Worm (Caenorhabditis elegans): ENCODE measurements around the gene srx-90.

srx-90 gene

DNA sequence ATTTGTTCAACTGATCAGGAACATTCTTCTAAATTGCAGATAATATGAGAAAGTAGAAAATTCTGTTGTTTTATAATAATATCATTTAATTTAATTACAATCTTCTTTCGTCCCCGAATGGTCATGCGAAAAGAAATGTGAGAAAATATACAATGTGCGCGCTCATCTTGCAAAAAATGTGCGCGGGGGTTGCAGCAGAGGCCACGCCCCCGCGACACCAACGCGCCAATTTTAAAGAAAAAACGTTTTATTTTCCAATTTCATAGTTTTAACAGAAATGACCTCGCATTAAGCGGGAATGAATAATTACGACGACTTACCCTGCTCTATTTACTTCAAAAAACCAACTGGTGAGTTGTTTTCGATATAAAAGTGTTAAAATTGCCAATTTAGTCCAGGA is 29.6 kb downstream of the srx-90 start, which contains the start of gene sas-5 (continued):
- TF ChIP-seq mdl-1 (tag; optimal IDR thresholded peaks at IDR 0.05) (peak in 1 of 2 experiments; percentile 55), arid-1 (GFP tag; conservative IDR thresholded peaks at IDR 0.05) (no peak), duxl-1 (tag; optimal IDR thresholded peaks at IDR 0.05; ENCODE audit: poor library complexity) (peak; percentile 88), mep-1 (tag; optimal IDR thresholded peaks at IDR 0.05) (peak; percentile 74), hlh-11 (tag; optimal IDR thresholded peaks at IDR 0.05) (peak; percentile 64), dmd-6 (GFP tag; IDR thresholded peaks at IDR 0.05) (peak; percentile 54; the same call in 1 of the 2 replicates), tra-1 (GFP tag; IDR thresholded peaks at IDR 0.05) (0 out of 2 replicates have a peak, but pooled peaks have one; percentile 20), skn-1 (tag; optimal IDR thresholded peaks at IDR 0.05) (no peak), ces-1 (GFP tag; optimal IDR thresholded peaks at IDR 0.05) (peak; percentile 34), ctbp-1 (GFP tag; IDR thresholded peaks at IDR 0.05) (no peak)

DNA sequence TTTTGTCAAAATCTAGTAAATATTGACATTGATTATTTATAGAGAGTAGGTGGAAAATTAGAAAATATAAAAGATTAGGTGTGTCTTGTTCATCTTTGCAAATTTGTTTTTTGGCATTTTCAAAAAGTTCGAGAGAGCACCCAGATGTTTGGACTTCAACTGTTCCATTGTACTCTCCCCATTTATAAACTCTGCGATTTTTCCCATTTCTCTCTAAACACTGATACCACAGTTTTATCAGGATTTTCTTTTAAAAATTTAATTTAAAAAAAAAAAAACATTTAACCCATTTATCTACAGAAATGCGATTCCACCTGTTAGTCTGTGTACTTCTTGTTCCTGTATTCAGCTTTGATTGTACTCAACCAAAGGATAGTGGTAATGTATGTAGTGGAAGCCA is 32.1 kb downstream of the srx-90 start, which contains the start of gene tag-290:
tag-290 (plus strand) TSS at position 301 of the 400 bp plus-strand sequence.
- TF ChIP-seq lin-1 (GFP tag; IDR thresholded peaks at IDR 0.05) (no peak), daf-8 (GFP tag; IDR thresholded peaks at IDR 0.05) (no peak), nhr-48 (tag; optimal IDR thresholded peaks at IDR 0.05) (no peak), nhr-102 (tag; optimal IDR thresholded peaks at IDR 0.05) (no peak), daf-12 (tag; optimal IDR thresholded peaks at IDR 0.05) (no peak), tra-1 (GFP tag; IDR thresholded peaks at IDR 0.05) (no peak), unc-62 (GFP tag; optimal IDR thresholded peaks at IDR 0.05 in 1 of 2) (no peak), unc-62 (tag; optimal IDR thresholded peaks at IDR 0.05) (no peak), tag-97 (GFP tag; IDR thresholded peaks at IDR 0.05) (no peak), fos-1 (tag; optimal IDR thresholded peaks at IDR 0.05) (no peak), pqm-1 (tag; optimal IDR thresholded peaks at IDR 0.05) (no peak), set-16 (GFP tag; IDR thresholded peaks at IDR 0.05) (no peak), attf-4 (tag; optimal IDR thresholded peaks at IDR 0.05) (no peak), dmd-9 (GFP tag; IDR thresholded peaks at IDR 0.05) (no peak)

DNA sequence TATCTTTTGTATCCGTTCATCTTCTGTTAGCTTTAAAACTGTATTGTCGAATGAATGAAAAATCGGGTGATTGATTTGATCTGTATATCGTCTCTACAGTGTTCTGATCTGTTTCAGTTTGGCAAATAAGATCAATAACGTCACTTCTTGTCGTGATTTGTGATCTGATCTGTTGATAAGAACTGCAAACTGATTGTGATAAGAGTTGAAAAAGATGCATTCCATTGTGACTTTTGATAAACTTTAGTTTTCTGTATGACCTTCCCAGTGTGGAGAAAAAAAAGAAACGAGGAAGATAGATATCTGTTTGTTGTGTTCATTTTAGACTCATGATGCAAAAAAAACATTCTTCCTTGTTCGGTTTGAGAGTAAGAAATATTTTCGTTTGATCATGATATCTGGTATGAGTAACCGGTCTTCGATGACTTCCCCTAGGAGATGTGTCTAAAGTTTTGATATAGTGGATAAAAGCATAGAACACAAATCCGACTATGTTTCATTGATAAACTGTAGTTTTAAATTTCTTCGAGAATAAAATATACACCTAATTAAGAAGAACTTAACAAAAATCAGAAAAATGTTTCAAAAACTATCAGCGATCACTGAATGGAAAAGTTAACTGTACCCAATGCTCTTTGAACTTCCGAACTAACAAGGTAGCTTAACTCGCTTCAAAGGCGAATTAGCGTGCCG is 34.0 kb downstream of the srx-90 start:
- TF ChIP-seq ceh-20 (GFP tag; IDR thresholded peaks at IDR 0.05) (no peak), cey-2 (tag; optimal IDR thresholded peaks at IDR 0.05; ENCODE audit: borderline replicate concordance, insufficient read depth) (no peak), zfp-2 (tag; optimal IDR thresholded peaks at IDR 0.05) (no peak), unc-39 (tag; optimal IDR thresholded peaks at IDR 0.05) (no peak), arid-1 (GFP tag; conservative IDR thresholded peaks at IDR 0.05) (no peak), mxl-3 (GFP tag; optimal IDR thresholded peaks at IDR 0.05) (peak; percentile 50), daf-12 (tag; optimal IDR thresholded peaks at IDR 0.05) (no peak), F49E8.2 (tag; optimal IDR thresholded peaks at IDR 0.05; ENCODE audit: borderline replicate concordance) (no peak), spr-3 (GFP tag; optimal IDR thresholded peaks at IDR 0.05) (no peak), nhr-25 (tag; optimal IDR thresholded peaks at IDR 0.05; ENCODE audit: borderline replicate concordance, insufficient read depth) (peak; percentile 85), lin-15B (tag; optimal IDR thresholded peaks at IDR 0.05) (no peak), D1046.2 (GFP tag; IDR thresholded peaks at IDR 0.05) (no peak), mdt-29 (GFP tag; IDR thresholded peaks at IDR 0.05) (no peak), lim-7 (GFP tag; IDR thresholded peaks at IDR 0.05) (no peak), nhr-76 (tag; optimal IDR thresholded peaks at IDR 0.05) (no peak), nhr-28 (tag; optimal IDR thresholded peaks at IDR 0.05) (peak; percentile 68), Y5F2A.4 (GFP tag; optimal IDR thresholded peaks at IDR 0.05) (no peak), php-3 (GFP tag; IDR thresholded peaks at IDR 0.05) (0 out of 2 replicates have a peak, but pooled peaks have one; percentile 16), aha-1 (tag) (peak; percentile 93), pha-4 (GFP tag; IDR thresholded peaks at IDR 0.05) (no peak), pha-4 (tag; optimal IDR thresholded peaks at IDR 0.05) (no peak), spr-1 (tag; optimal IDR thresholded peaks at IDR 0.05) (no peak), lsy-2 (tag; optimal IDR thresholded peaks at IDR 0.05) (peak in 1 of 2 experiments; percentile 37), snpc-1.2 (GFP tag; IDR thresholded peaks at IDR 0.05) (no peak), lin-1 (GFP tag; IDR thresholded peaks at IDR 0.05) (no peak), tra-1 (GFP tag; IDR thresholded peaks at IDR 0.05) (no peak), nhr-77 (tag; optimal IDR thresholded peaks at IDR 0.05) (no peak), hlh-11 (tag; optimal IDR thresholded peaks at IDR 0.05) (peak; percentile 52), daf-19 (GFP tag; conservative IDR thresholded peaks at IDR 0.05) (no peak)
